Worm (Caenorhabditis elegans) whole organism, early embryonic: Measurements from ENCODE around the gene C17C3.24.
"Not testable (repeated sequence)": the region's sequence is repeated elsewhere in the genome, so short reads cannot be mapped to it uniquely, and the experiment has no call there.

Experiments
- B0310.2 ChIP-seq: sonication (generic microtip); optimal IDR thresholded peaks from 2 replicates; lab custom pipeline; 2016; ENCODE audit warnings: mild to moderate bottlenecking, missing genetic modification characterization, missing compliant biosample characterization
- F13C5.2 ChIP-seq: sonication (generic microtip); optimal IDR thresholded peaks from 2 replicates; lab custom pipeline; 2017; ENCODE audit warnings: mild to moderate bottlenecking, missing genetic modification characterization, inconsistent platforms, missing compliant biosample characterization
- aly-1 ChIP-seq: sonication (generic microtip); optimal IDR thresholded peaks from 2 replicates; lab custom pipeline; 2016; ENCODE audit warnings: missing genetic modification characterization, missing compliant biosample characterization
- ama-1 ChIP-seq: fragments of 150-350 bp; optimal IDR thresholded peaks from 2 replicates; lab custom pipeline; 2014
- ceh-13 ChIP-seq: fragments of 200-800 bp; sonication (Bioruptor generic); optimal IDR thresholded peaks from 2 replicates; lab custom pipeline; 2018; ENCODE audit warnings: mild to moderate bottlenecking, missing genetic modification characterization, missing compliant biosample characterization
- ceh-36 ChIP-seq: sonication (generic microtip); optimal IDR thresholded peaks from 2 replicates; lab custom pipeline; 2016; ENCODE audit warnings: missing genetic modification characterization, inconsistent platforms, missing compliant biosample characterization
- ets-7 ChIP-seq: sonication (generic microtip); optimal IDR thresholded peaks from 2 replicates; lab custom pipeline; 2016; ENCODE audit warnings: missing genotype, missing genetic modification characterization, missing compliant biosample characterization
- flt-1 ChIP-seq: fragments of 200-800 bp; sonication (Bioruptor generic); IDR thresholded peaks from 2 replicates; pipeline ENCODE4 v1.3.6; 2022; ENCODE audit warnings: missing genetic modification characterization, missing compliant biosample characterization
- hmbx-1 ChIP-seq: sonication (generic microtip); optimal IDR thresholded peaks from 2 replicates; lab custom pipeline; 2016; ENCODE audit warnings: mild to moderate bottlenecking, missing genetic modification characterization, missing compliant biosample characterization
- hmg-4 ChIP-seq: fragments of 200-800 bp; sonication (Bioruptor generic); optimal IDR thresholded peaks from 2 replicates; lab custom pipeline; 2018; ENCODE audit warnings: mild to moderate bottlenecking, missing genetic modification characterization, missing compliant biosample characterization
- hnd-1 ChIP-seq: sonication (generic microtip); optimal IDR thresholded peaks from 2 replicates; lab custom pipeline; 2016; ENCODE audit warnings: missing genetic modification characterization, missing compliant biosample characterization
- pes-1 ChIP-seq: fragments of 200-800 bp; sonication (Bioruptor generic); IDR thresholded peaks from 2 replicates; pipeline ENCODE4 v1.3.6; 2022; ENCODE audit warnings: missing genetic modification reagents, missing genetic modification characterization, missing compliant biosample characterization
- scrt-1 ChIP-seq: fragments of 200-800 bp; sonication (Bioruptor generic); IDR thresholded peaks from 2 replicates; pipeline ENCODE4 v1.3.6; 2022; ENCODE audit warnings: missing genetic modification characterization, missing compliant biosample characterization
- sea-1 ChIP-seq: fragments of 200-800 bp; sonication (Bioruptor generic); conservative IDR thresholded peaks from 2 replicates; pipeline ENCODE4 v1.3.6; 2022; ENCODE audit warnings: missing genetic modification characterization, missing compliant biosample characterization
- tbx-11 ChIP-seq: fragments of 200-800 bp; sonication (Bioruptor generic); IDR thresholded peaks from 2 replicates; pipeline ENCODE4 v1.3.6; 2022; ENCODE audit warnings: missing genetic modification characterization, missing compliant biosample characterization
- tbx-37 ChIP-seq: fragments of 200-800 bp; sonication (Bioruptor generic); conservative IDR thresholded peaks from 2 replicates; pipeline ENCODE4 v1.3.6; 2022; ENCODE audit warnings: missing genetic modification reagents, missing genetic modification characterization, missing compliant biosample characterization
- tra-4 ChIP-seq: sonication (generic microtip); optimal IDR thresholded peaks from 2 replicates; lab custom pipeline; 2017; ENCODE audit warnings: missing genetic modification characterization, missing compliant biosample characterization

C17C3.24 gene

DNA sequence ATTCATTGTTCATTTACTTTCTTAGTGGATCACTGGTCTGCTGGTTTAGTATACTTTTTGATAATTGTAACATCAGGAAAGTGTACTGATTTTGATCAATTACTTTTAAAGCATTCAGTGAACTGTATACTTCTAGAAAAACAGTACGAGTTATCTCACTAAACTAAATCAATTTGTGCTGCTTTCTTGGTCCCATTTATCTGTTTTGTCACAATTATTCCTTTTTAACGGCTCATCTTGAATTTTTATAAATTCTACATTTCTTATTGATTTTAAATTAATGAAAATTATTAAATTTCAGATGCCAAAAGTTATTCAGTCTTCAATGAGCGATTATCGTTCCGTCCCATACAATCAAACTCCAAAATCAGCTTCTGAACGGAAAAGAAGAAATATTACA lies 6.6 kb downstream of the C17C3.24 start, which contains the start of gene hlh-25:
Gene hlh-25, plus strand, starts transcription at position 301 of the 400 bp plus-strand sequence.
- not testable (repeated sequence) for TF ChIP-seq hnd-1, ceh-36, B0310.2 (tag; lab: Kevin White, UChicago)

DNA sequence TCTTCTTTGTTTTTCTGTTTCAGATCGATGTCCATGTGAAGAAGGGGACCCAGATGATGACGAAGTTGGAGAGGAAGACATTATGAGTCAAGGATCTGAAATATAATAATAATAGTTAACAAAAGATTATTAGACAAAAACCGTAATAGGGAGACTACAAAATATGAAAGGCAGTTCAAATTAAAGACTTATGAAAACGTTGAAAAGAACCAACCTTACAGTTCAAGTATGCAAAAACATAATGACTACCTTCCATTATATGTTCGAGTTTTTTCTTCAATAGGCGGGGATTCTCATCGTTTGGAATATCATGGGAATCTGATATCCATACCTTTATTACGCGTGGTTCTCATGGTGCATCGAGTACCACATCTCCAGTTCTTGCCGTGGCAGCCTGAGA lies 7.9 kb downstream of the C17C3.24 start, which contains the start of gene hlh-26:
Gene hlh-26, minus strand, starts transcription at position 101 of the 400 bp plus-strand sequence.
- TF ChIP-seq ceh-36 (tag; lab: Kevin White, UChicago), result no peak
- no peak for TF ChIP-seq pes-1 (GFP tag; lab: Robert Waterston, UW)
- no peak for TF ChIP-seq sea-1 (GFP tag; lab: Robert Waterston, UW)
- TF ChIP-seq ets-7 (tag; lab: Kevin White, UChicago), result no peak

DNA sequence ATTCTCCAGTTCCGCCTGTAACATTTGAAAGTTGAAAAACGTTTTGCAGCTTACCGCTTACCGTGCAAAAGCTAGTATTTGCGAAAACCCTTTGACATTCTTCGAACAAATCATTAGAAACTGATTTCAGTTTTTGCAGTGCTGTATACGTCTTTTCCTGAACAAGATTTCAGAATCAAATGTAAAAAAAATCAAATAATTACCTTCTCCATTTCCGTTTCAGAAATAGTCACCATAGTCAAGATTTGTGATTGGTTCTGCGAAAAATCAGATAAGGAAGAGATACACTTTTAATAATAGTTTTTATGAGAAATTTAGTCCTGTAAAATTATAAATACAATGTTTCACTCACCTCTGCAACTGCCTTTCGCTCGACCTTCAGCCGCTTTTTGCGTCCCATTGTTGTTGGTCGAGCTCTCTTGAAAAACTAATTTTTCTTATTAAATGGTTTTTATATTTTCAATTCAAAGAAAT lies 9.7 kb downstream of the C17C3.24 start, which contains the start of gene C17C3.9:
Gene C17C3.9, minus strand, starts transcription at position 424 of the 474 bp plus-strand sequence.
- TF ChIP-seq hnd-1 (tag; lab: Kevin White, UChicago), result no peak
- no peak for TF ChIP-seq hmg-4
- TF ChIP-seq scrt-1 (GFP tag; lab: Robert Waterston, UW), result no peak
- no peak for TF ChIP-seq ama-1 (lab: Kevin White, UChicago)
- no peak for TF ChIP-seq ceh-13 (GFP tag; lab: Kevin White, UChicago)
- no peak for TF ChIP-seq pes-1 (GFP tag; lab: Robert Waterston, UW)
- no peak for TF ChIP-seq tra-4 (tag; lab: Kevin White, UChicago)
- TF ChIP-seq sea-1 (GFP tag; lab: Robert Waterston, UW), result no peak
- no peak for TF ChIP-seq ets-7 (tag; lab: Kevin White, UChicago)
- no peak for TF ChIP-seq tbx-37
- no peak for TF ChIP-seq F13C5.2 (tag; lab: Kevin White, UChicago)
- no peak for TF ChIP-seq B0310.2 (tag; lab: Kevin White, UChicago)
- TF ChIP-seq hmbx-1 (tag; lab: Kevin White, UChicago), result no peak
- TF ChIP-seq flt-1 (GFP tag; lab: Robert Waterston, UW), result no peak
- no peak for TF ChIP-seq ceh-36 (tag; lab: Kevin White, UChicago)
- no peak for TF ChIP-seq aly-1 (tag; lab: Kevin White, UChicago)
- no peak for TF ChIP-seq tbx-11 (GFP tag; lab: Robert Waterston, UW)

DNA sequence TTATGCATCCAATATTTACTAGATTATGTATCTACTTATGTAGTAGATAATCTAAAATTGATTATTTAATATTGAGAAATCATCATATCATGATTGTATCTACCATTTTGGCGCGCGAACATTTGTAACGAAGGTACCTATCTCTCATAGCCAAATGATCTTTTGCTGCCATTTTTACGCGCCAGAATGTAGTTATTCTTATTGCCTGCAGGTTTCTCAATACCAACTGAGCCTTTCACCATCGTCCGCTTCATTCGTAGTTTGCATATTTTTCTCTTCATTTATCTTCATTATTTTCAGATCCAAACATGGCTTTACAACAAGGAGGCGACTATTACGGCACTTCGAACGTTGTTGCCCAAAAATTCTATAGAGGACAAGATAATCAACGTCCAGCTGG lies 13.7 kb downstream of the C17C3.24 start, which contains the start of gene ZK177.1:
Gene ZK177.1, plus strand, starts transcription at position 301 of the 400 bp plus-strand sequence.
- TF ChIP-seq hmbx-1 (tag; lab: Kevin White, UChicago) (no peak), ets-7 (tag; lab: Kevin White, UChicago) (no peak), sea-1 (GFP tag; lab: Robert Waterston, UW) (no peak), ceh-36 (tag; lab: Kevin White, UChicago) (no peak), flt-1 (GFP tag; lab: Robert Waterston, UW) (no peak), scrt-1 (GFP tag; lab: Robert Waterston, UW) (no peak), ceh-13 (GFP tag; lab: Kevin White, UChicago) (no peak), tbx-37 (no peak), ama-1 (lab: Kevin White, UChicago) (no peak), F13C5.2 (tag; lab: Kevin White, UChicago) (no peak)

DNA sequence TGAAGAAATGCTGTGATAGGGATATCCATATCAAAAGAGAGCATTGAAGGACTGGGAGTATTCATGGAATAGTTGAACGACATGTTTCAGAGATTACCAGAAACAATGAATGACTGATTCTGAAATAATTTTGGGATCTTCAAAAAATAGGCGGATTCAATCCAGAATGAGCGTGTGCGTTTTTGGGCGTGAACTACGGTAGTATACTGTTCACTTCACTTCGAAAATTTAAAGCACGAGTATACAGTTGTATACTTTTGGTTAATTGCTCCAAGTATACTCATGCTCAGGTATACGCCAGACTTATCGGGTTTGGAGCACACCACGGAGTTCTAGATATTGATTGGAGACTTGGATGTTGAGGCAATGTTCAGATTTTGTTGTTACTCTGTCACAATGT lies 16.3 kb downstream of the C17C3.24 start, which contains the start of gene tbx-35:
Gene tbx-35, minus strand, starts transcription at position 101 of the 400 bp plus-strand sequence.
- TF ChIP-seq ets-7 (tag; lab: Kevin White, UChicago), result no peak
- TF ChIP-seq ceh-36 (tag; lab: Kevin White, UChicago), result no peak
- TF ChIP-seq F13C5.2 (tag; lab: Kevin White, UChicago), result no peak
- TF ChIP-seq ama-1 (lab: Kevin White, UChicago), result no peak
- TF ChIP-seq flt-1 (GFP tag; lab: Robert Waterston, UW), result no peak
- no peak for TF ChIP-seq hnd-1 (tag; lab: Kevin White, UChicago)
- no peak for TF ChIP-seq hmg-4
- TF ChIP-seq tra-4 (tag; lab: Kevin White, UChicago), result no peak
- no peak for TF ChIP-seq pes-1 (GFP tag; lab: Robert Waterston, UW)
- no peak for TF ChIP-seq B0310.2 (tag; lab: Kevin White, UChicago)
- TF ChIP-seq aly-1 (tag; lab: Kevin White, UChicago), result no peak
- TF ChIP-seq scrt-1 (GFP tag; lab: Robert Waterston, UW), result no peak
- no peak for TF ChIP-seq sea-1 (GFP tag; lab: Robert Waterston, UW)
- TF ChIP-seq tbx-11 (GFP tag; lab: Robert Waterston, UW), result no peak
- no peak for TF ChIP-seq ceh-13 (GFP tag; lab: Kevin White, UChicago)
- no peak for TF ChIP-seq hmbx-1 (tag; lab: Kevin White, UChicago)
- TF ChIP-seq tbx-37, result no peak

DNA sequence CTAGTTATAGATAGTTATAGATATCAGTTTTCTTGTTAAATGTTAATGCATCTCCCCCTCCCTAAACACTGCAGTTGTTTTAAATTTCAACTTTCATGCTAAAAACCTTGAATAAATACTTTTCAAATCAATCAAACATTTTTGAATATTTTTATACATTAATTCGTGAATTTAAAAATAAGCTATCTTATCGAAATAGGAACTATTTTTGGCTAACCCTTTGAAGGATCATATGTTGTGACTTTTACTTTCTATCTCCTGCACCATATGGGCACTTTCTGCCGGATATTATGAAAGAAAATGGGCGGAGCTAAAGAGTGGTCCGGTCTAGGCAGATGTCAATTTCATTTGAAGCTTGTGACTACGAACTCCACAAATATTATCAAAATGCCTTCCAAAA lies 18.9 kb downstream of the C17C3.24 start, which contains the start of gene ZK177.11:
Gene ZK177.11, plus strand, starts transcription at position 301 of the 400 bp plus-strand sequence.
- TF ChIP-seq hmbx-1 (tag; lab: Kevin White, UChicago), result no peak
- no peak for TF ChIP-seq ets-7 (tag; lab: Kevin White, UChicago)
- no peak for TF ChIP-seq B0310.2 (tag; lab: Kevin White, UChicago)
- TF ChIP-seq tra-4 (tag; lab: Kevin White, UChicago), result no peak
- no peak for TF ChIP-seq pes-1 (GFP tag; lab: Robert Waterston, UW)
- no peak for TF ChIP-seq F13C5.2 (tag; lab: Kevin White, UChicago)
- TF ChIP-seq flt-1 (GFP tag; lab: Robert Waterston, UW), result no peak
- no peak for TF ChIP-seq sea-1 (GFP tag; lab: Robert Waterston, UW)
- no peak for TF ChIP-seq scrt-1 (GFP tag; lab: Robert Waterston, UW)
- TF ChIP-seq aly-1 (tag; lab: Kevin White, UChicago), result no peak
- TF ChIP-seq tbx-11 (GFP tag; lab: Robert Waterston, UW), result no peak
- TF ChIP-seq tbx-37, result no peak
- no peak for TF ChIP-seq ceh-36 (tag; lab: Kevin White, UChicago)
- TF ChIP-seq hnd-1 (tag; lab: Kevin White, UChicago), result no peak

DNA sequence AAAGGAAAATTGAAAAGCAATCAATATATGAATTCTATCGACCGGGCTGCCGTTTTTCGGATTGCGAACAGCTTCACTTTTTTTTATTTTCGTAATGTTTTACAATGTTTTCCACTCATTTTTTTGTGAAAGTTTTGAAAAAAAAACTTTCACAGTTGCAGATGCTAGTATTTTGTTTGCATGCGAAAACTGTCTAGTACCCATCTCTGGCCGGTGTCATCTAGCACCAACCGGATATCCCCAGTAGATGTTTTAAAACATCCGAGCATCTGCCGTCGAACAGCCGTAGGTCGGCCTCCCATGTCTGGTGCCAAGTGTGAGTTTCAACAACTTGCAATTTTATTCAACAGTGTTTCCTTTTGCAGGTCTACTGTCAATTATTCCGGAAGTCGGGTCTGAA lies 20.2 kb downstream of the C17C3.24 start, which contains the start of gene ZK177.12:
Gene ZK177.12, plus strand, starts transcription at position 301 of the 400 bp plus-strand sequence.
- no peak for TF ChIP-seq pes-1 (GFP tag; lab: Robert Waterston, UW)
- TF ChIP-seq scrt-1 (GFP tag; lab: Robert Waterston, UW), result no peak
- TF ChIP-seq sea-1 (GFP tag; lab: Robert Waterston, UW), result no peak
- no peak for TF ChIP-seq ceh-36 (tag; lab: Kevin White, UChicago)
